Worm (Caenorhabditis elegans) whole organism, L1 larva: ENCODE results near the gene pptr-2.

ENCODE experiments used
- ama-1 ChIP-seq: fragments of 150-350 bp; optimal IDR thresholded peaks from 2 replicates; lab custom pipeline; 2014
- ces-1 ChIP-seq: fragments of 150-350 bp; optimal IDR thresholded peaks from 2 replicates; lab custom pipeline; 2014; ENCODE audit warnings: missing biosample characterization, missing genetic modification reagents, missing genetic modification characterization
- dpl-1 ChIP-seq, 3 experiments: fragments of 150-350 bp in 2 of 3; sonication (generic microtip) in 1 of 3; optimal IDR thresholded peaks; 2 replicates each; lab custom pipeline; 2014 to 2017; ENCODE audit warnings: missing biosample characterization in 3 of 3, missing genetic modification characterization in 3 of 3, missing genetic modification reagents in 3 of 3
- lin-13 ChIP-seq: fragments of 150-350 bp; optimal IDR thresholded peaks from 2 replicates; lab custom pipeline; 2014; ENCODE audit warnings: missing biosample characterization, missing genetic modification reagents, missing genetic modification characterization

ce11 chrV:11043767-11044166 lies 9.0 kb upstream of the pptr-2 start, which contains the start of gene C45B11.6:
- TF ChIP-seq ces-1 (no peak), lin-13 (GFP tag; lab: Kevin White, UChicago) (no peak), dpl-1 (GFP tag; optimal IDR thresholded peaks at IDR 0.05; lab: Kevin White, UChicago) (no peak), ama-1 (lab: Kevin White, UChicago) (no peak)
